Fruit fly (Drosophila melanogaster) whole organism, adult: Measurements from ENCODE around the gene CG13315.

Experiments
- CG11617 ChIP-seq: fragments of 200-800 bp; sonication (Bioruptor generic); optimal IDR thresholded peaks from 2 replicates; lab custom pipeline; 2017; ENCODE audit warnings: mild to moderate bottlenecking, missing biosample characterization, missing genetic modification reagents, missing genetic modification characterization
- CG12768 ChIP-seq: fragments of 200-800 bp; sonication (Bioruptor generic); optimal IDR thresholded peaks from 2 replicates; lab custom pipeline; 2017; ENCODE audit warnings: missing biosample characterization, missing genetic modification characterization, mild to moderate bottlenecking, moderate library complexity, missing genetic modification reagents
- CG14711 ChIP-seq: fragments of 200-800 bp; sonication (Bioruptor generic); optimal IDR thresholded peaks from 2 replicates; lab custom pipeline; 2018; ENCODE audit warnings: missing biosample characterization, mild to moderate bottlenecking, missing genetic modification characterization, moderate library complexity
- CG1620 ChIP-seq: fragments of 200-800 bp; sonication (Bioruptor generic); optimal IDR thresholded peaks from 2 replicates; lab custom pipeline; 2016; ENCODE audit warnings: missing biosample characterization, missing genetic modification characterization
- CG33017 ChIP-seq: fragments of 200-800 bp; sonication (Bioruptor generic); optimal IDR thresholded peaks from 2 replicates; lab custom pipeline; 2018; ENCODE audit warnings: missing biosample characterization, mild to moderate bottlenecking, missing genetic modification characterization, moderate library complexity
- CG5204 ChIP-seq: fragments of 200-800 bp; sonication (Bioruptor generic); optimal IDR thresholded peaks from 2 replicates; lab custom pipeline; 2016; ENCODE audit warnings: missing biosample characterization, missing genetic modification characterization
- CG7045 ChIP-seq: fragments of 200-800 bp; sonication (Bioruptor generic); optimal IDR thresholded peaks from 2 replicates; lab custom pipeline; 2017; ENCODE audit warnings: missing biosample characterization, mild to moderate bottlenecking, missing genetic modification characterization
- CG7101 ChIP-seq: fragments of 200-800 bp; sonication (Bioruptor generic); optimal IDR thresholded peaks from 2 replicates; lab custom pipeline; 2018; ENCODE audit warnings: missing biosample characterization, mild to moderate bottlenecking, missing genetic modification characterization, moderate library complexity
- Clk ChIP-seq: fragments of 200-800 bp; sonication (Bioruptor generic); optimal IDR thresholded peaks from 2 replicates; lab custom pipeline; 2017; ENCODE audit warnings: missing biosample characterization, missing genetic modification characterization
- Crg-1 ChIP-seq: fragments of 200-800 bp; sonication (Bioruptor generic); optimal IDR thresholded peaks from 2 replicates; lab custom pipeline; 2016; ENCODE audit warnings: missing biosample characterization, missing genetic modification characterization
- Hr96 ChIP-seq: fragments of 200-800 bp; sonication (Bioruptor generic); optimal IDR thresholded peaks from 2 replicates; lab custom pipeline; 2016; ENCODE audit warnings: missing biosample characterization, missing genetic modification characterization
- Mnt ChIP-seq: fragments of 200-800 bp; sonication (Bioruptor generic); optimal IDR thresholded peaks from 2 replicates; lab custom pipeline; 2016; ENCODE audit warnings: missing biosample characterization, mild to moderate bottlenecking, missing genetic modification characterization
- bab1 ChIP-seq: fragments of 200-800 bp; sonication (Bioruptor generic); optimal IDR thresholded peaks from 3 replicates; lab custom pipeline; 2019; ENCODE audit warnings: missing biosample characterization, mild to moderate bottlenecking, missing genetic modification characterization, moderate library complexity
- cic ChIP-seq: fragments of 200-800 bp; sonication (Bioruptor generic); optimal IDR thresholded peaks from 2 replicates; lab custom pipeline; 2017; ENCODE audit warnings: missing biosample characterization, mild to moderate bottlenecking, missing genetic modification characterization, moderate library complexity
- cnc ChIP-seq, 2 experiments: fragments of >200 bp; optimal IDR thresholded peaks; 2 replicates each; lab custom pipeline; 2017
- kay ChIP-seq: fragments of 200-800 bp; sonication (Bioruptor generic); peaks from one replicate; lab custom pipeline; 2016; ENCODE audit warnings: missing biosample characterization, missing genetic modification characterization, borderline replicate concordance
- ovo ChIP-seq: fragments of 200-800 bp; sonication (Bioruptor generic); optimal IDR thresholded peaks from 2 replicates; lab custom pipeline; 2016; ENCODE audit warnings: missing biosample characterization, missing genetic modification characterization
- pad ChIP-seq: fragments of 200-800 bp; sonication (Bioruptor generic); optimal IDR thresholded peaks from 3 replicates; lab custom pipeline; 2017; ENCODE audit warnings: missing biosample characterization, missing genetic modification characterization, mild to moderate bottlenecking, moderate library complexity, missing genetic modification reagents
- tj ChIP-seq: fragments of 200-800 bp; sonication (Bioruptor generic); optimal IDR thresholded peaks from 3 replicates; lab custom pipeline; 2017; ENCODE audit warnings: missing biosample characterization, mild to moderate bottlenecking, missing genetic modification characterization, moderate library complexity
- toe ChIP-seq: fragments of 200-800 bp; sonication (Bioruptor generic); optimal IDR thresholded peaks from 2 replicates; lab custom pipeline; 2016; ENCODE audit warnings: missing biosample characterization, missing genetic modification characterization

CG13315 gene

DNA sequence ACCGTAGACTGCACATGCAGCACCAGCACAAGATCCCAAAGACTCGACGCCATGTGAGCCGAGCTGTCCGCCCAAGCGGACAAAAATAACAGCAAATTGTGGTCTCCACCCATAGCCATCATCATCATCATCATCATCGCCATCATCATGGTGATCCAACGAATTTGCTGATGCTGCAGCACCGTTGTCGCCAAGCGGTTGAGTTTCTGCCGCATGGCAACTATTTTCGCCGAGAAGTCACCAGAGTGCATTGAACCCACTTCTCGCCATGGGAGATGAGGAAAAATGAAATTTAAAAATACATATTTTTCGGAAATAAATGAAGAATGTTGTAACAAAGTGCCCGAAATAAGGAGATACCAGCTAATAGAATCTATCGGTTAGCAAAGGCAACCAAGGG is 35.2 kb upstream of the CG13315 start:
- TF ChIP-seq CG5204 (GFP tag; lab: Kevin White, UChicago) (no peak), tj (GFP tag; lab: Kevin White, UChicago) (peak; percentile 85)

DNA sequence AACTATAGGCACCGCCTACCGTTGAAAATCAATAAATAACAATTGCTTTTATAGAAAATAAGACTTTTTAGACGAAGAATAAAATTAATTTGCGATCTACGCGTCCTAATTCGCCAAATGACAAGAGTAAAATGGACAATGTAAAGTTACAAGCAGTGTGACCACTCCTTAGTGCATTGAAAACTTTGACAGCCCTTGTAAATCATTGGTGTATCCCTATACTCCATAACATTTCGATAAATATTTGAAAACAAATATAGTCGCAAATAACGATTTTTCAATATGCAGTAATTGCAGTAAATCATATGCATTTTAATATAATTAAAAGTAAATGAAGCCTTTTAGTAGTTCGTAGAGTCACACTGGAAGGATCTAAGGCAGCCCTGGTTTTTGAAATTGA is 33.9 kb upstream of the CG13315 start:
- TF ChIP-seq cnc (optimal IDR thresholded peaks at IDR 0.05; lab: Kevin White, UChicago) = no peak
- no peak for TF ChIP-seq tj (GFP tag; lab: Kevin White, UChicago)
- no peak for TF ChIP-seq toe (GFP tag; lab: Kevin White, UChicago)
- no peak for TF ChIP-seq bab1 (GFP tag; lab: Kevin White, UChicago)
- TF ChIP-seq CG14711 (tag; lab: Kevin White, UChicago) = peak; percentile 6

DNA sequence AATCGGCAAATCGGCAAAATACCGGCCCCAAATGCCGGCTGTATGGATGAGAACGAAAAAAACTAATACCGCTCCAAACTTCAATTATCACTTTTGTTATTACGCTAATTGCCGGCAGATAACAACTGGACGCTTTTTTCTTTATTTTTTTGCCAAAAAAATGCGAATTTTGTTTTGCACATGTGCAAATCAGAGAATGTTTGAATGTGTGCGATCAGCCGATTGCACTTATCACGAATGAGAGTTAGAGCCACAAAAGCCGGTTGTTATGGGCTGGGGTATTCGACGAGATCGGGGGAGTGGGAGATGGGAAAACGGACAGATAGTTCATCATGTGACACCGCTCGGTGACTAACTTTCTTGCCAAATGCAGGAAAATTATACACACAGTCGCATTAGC is 33.1 kb upstream of the CG13315 start:
- TF ChIP-seq Mnt (GFP tag; lab: Kevin White, UChicago) = peak; percentile 53
- TF ChIP-seq Hr96 = no peak
- peak; percentile 65 for TF ChIP-seq cic (GFP tag; lab: Kevin White, UChicago)
- TF ChIP-seq kay = peak; percentile 69

DNA sequence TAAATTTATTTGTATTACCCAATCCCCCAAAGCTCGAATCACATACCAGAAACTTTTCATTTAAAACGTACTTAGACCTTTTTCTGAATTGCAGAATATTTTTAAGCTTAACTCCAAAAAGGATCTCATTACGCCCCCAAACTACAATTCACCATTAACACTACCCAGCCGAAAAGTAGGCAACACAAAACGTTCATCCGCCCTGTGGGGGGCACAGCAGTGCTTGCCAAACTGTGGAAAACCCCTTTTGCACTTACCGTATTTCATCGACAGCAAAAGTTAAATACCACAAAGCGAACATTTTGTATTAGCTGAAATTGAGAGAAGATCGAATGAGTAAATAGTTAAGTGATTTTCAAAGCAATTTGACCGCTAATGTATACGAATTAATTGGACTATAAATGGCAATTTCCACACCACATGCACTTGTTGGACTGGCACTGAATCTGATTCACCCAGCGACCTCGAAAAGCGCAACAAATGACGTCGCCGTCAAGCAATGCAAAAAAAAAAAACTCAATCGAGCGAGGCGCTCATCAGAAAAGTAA is 32.4 kb upstream of the CG13315 start:
- no peak for TF ChIP-seq tj (GFP tag; lab: Kevin White, UChicago)
- TF ChIP-seq cic (GFP tag; lab: Kevin White, UChicago) = no peak
- TF ChIP-seq toe (GFP tag; lab: Kevin White, UChicago) = no peak
- no peak for TF ChIP-seq cnc (optimal IDR thresholded peaks at IDR 0.05; lab: Kevin White, UChicago)
- TF ChIP-seq kay = peak; percentile 95
- no peak for TF ChIP-seq Crg-1
- TF ChIP-seq CG7045 (GFP tag; lab: Kevin White, UChicago) = no peak

DNA sequence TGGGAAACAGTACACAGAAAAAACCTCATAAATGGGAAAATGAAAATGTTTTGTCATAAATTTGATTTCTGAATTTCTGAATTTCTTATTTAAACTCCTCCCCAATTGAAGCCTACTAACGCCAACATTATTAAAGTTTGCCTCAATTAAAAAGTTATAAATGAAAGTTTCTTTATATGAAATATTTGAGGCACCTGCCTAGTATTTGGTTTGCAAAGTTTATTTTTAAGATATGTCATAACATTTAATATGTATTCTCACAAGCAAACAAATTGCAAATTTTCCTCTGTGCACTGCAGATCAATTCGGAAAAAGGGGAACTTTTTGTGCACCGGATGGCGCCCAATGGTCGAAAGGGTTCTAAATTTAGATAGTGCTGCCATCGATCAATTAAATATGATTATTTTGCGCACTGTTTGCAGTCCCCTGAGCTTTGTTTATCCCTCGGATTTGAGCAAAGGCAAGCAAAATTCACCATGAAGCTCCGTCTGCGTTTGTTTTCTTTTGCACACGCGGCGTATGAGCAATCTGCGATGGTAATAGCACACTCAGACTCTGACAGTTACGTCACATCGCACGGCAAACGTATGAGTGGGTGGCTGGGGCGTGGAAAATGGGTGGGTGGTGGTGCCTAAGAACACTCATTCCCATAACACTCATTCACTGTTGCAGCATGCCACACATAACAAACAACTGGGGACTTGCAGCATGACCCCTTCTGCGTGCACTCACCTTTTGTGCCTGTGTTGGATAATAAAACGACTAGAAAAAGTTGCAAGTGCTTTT is 31.5 kb upstream of the CG13315 start:
- TF ChIP-seq CG14711 (tag; lab: Kevin White, UChicago) = peak; percentile 71
- TF ChIP-seq CG11617 (GFP tag; lab: Kevin White, UChicago) = peak; percentile 88
- no peak for TF ChIP-seq Mnt (GFP tag; lab: Kevin White, UChicago)
- peak; percentile 67 for TF ChIP-seq CG33017 (tag; lab: Kevin White, UChicago)
- peak; percentile 74 for TF ChIP-seq CG7045 (GFP tag; lab: Kevin White, UChicago)
- peak; percentile 49 for TF ChIP-seq CG12768
- TF ChIP-seq CG7101 (tag; lab: Kevin White, UChicago) = peak; percentile 73
- no peak for TF ChIP-seq ovo
- no peak for TF ChIP-seq cic (GFP tag; lab: Kevin White, UChicago)
- peak; percentile 84 for TF ChIP-seq tj (GFP tag; lab: Kevin White, UChicago)
- TF ChIP-seq CG5204 (GFP tag; lab: Kevin White, UChicago) = peak; percentile 80
- peak; percentile 42 for TF ChIP-seq Hr96
- TF ChIP-seq bab1 (GFP tag; lab: Kevin White, UChicago) = no peak
- peak; percentile 25 for TF ChIP-seq CG1620 (GFP tag; lab: Kevin White, UChicago)
- TF ChIP-seq cnc (optimal IDR thresholded peaks at IDR 0.05; lab: Kevin White, UChicago) = no peak
- peak; percentile 61 for TF ChIP-seq toe (GFP tag; lab: Kevin White, UChicago)
- TF ChIP-seq kay = no peak
- peak; percentile 28 for TF ChIP-seq Clk (GFP tag; lab: Kevin White, UChicago)
- peak; percentile 67 for TF ChIP-seq Crg-1
- TF ChIP-seq pad (GFP tag; lab: Kevin White, UChicago) = peak; percentile 56

DNA sequence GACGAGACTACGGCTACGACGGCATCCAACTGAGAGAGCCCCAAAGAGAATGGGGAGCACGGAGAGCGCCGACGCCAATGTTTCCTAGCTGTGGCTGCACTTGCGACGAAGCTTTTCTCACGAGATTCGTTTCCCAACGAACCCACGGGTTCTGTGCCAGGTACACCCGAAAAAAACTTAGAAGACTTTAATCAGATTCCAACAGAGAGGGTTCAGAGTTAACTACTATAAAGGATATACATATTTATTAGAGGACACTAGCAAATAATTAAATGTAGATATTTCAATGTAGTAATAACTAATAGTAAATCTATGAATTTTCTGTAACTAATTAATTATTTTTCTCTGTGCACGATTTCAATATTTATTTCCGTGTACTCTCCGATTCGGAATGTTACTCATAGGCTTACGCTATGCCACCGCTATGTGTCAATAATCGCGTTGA is 30.7 kb upstream of the CG13315 start, which contains the start of gene Argk1:
TSS of gene Argk1 (minus strand) at position 31 of the 445 bp plus-strand sequence.
- TF ChIP-seq CG33017 (tag; lab: Kevin White, UChicago) (peak; percentile 83), CG7045 (GFP tag; lab: Kevin White, UChicago) (peak; percentile 59), Hr96 (peak; percentile 47), Mnt (GFP tag; lab: Kevin White, UChicago) (no peak), tj (GFP tag; lab: Kevin White, UChicago) (peak; percentile 36), toe (GFP tag; lab: Kevin White, UChicago) (peak; percentile 33), Crg-1 (no peak), kay (peak; percentile 94), CG7101 (tag; lab: Kevin White, UChicago) (peak; percentile 60), CG5204 (GFP tag; lab: Kevin White, UChicago) (peak; percentile 77), CG11617 (GFP tag; lab: Kevin White, UChicago) (peak; percentile 85), CG14711 (tag; lab: Kevin White, UChicago) (peak; percentile 19), CG12768 (peak; percentile 44), CG1620 (GFP tag; lab: Kevin White, UChicago) (no peak), cnc (optimal IDR thresholded peaks at IDR 0.05; lab: Kevin White, UChicago) (no peak)
